Fruit fly (Drosophila melanogaster): ENCODE data around the gene Prps.

Gene Prps

DNA sequence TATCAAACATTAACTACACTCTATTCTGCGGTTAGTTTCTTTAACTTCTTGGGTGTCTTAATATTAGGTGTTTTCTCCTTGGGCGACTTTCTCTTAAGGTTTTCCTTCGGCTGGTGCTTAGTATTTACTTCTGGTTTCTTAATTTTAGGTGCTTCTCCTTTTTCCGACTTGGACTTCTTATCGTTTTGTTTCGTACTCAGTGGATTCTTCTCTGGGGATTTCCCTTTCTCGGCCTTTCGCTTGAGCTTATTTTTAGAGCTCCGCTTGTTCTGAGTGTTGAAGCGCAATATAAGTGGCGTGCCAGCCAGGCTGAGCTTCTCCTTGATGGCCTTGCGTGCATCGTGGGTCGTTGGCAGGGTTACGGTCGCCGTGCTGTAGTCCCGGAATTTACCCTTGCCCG, 21.3 kb upstream of the Prps start:
- TF ChIP-seq pan (optimal IDR thresholded peaks at IDR 0.05), result no peak
- TF ChIP-seq pan (GFP tag; optimal IDR thresholded peaks at IDR 0.05 in 1 of 2, IDR thresholded peaks at IDR 0.05 in 1 of 2), result no peak
- 0 out of 3 replicates have a peak, but pooled peaks have one; percentile 15 for TF ChIP-seq CG7963 (GFP tag; IDR thresholded peaks at IDR 0.05; ENCODE audit: partially characterized antibody)
- no peak for TF ChIP-seq Ptx1 (GFP tag; IDR thresholded peaks at IDR 0.05)

- TF ChIP-seq GATAe (GFP tag; conservative IDR thresholded peaks at IDR 0.05) (no peak), onecut (GFP tag; IDR thresholded peaks at IDR 0.05) (peak; percentile 52)
Observed at dm6 chr3L:9717101-9717500, 20.6 kb upstream of the Prps start.

- peak in 1 of 2 experiments; percentile 40 for TF ChIP-seq Pdp1 (GFP tag; optimal IDR thresholded peaks at IDR 0.05)
- TF ChIP-seq CG11093 (GFP tag; IDR thresholded peaks at IDR 0.05), result no peak
- peak; percentile 62 for TF ChIP-seq gcm (GFP tag; optimal IDR thresholded peaks at IDR 0.05)
Observed at dm6 chr3L:9716595-9716994, 20.1 kb upstream of the Prps start.

dm6 chr3L:9714537-9715144, 18.1 kb upstream of the Prps start:
- TF ChIP-seq Atf-2 (GFP tag; optimal IDR thresholded peaks at IDR 0.05) (no peak), gcm (GFP tag; optimal IDR thresholded peaks at IDR 0.05) (peak; percentile 56), slbo (GFP tag; IDR thresholded peaks at IDR 0.05) (no peak), mam (GFP tag; optimal IDR thresholded peaks at IDR 0.05) (no peak), her (GFP tag; optimal IDR thresholded peaks at IDR 0.05) (no peak), CG18599 (GFP tag; optimal IDR thresholded peaks at IDR 0.05) (peak; percentile 9), ranshi (GFP tag; IDR thresholded peaks at IDR 0.05) (no peak), ssp (GFP tag; IDR thresholded peaks at IDR 0.05) (no peak), gt (GFP tag; IDR thresholded peaks at IDR 0.05) (no peak), Dp (GFP tag; optimal IDR thresholded peaks at IDR 0.05) (no peak), CG34376 (GFP tag; optimal IDR thresholded peaks at IDR 0.05) (peak; percentile 10), nau (GFP tag; optimal IDR thresholded peaks at IDR 0.05) (no peak), Aef1 (GFP tag; IDR thresholded peaks at IDR 0.05) (no peak), CG34422 (GFP tag; IDR thresholded peaks at IDR 0.05) (peak; percentile 67; the same call in 2 of the 3 replicates), Hand (GFP tag; optimal IDR thresholded peaks at IDR 0.05) (no peak), CG14441 (GFP tag; IDR thresholded peaks at IDR 0.05) (0 out of 2 replicates have a peak, but pooled peaks have one; percentile 17), Bdp1 (GFP tag; optimal IDR thresholded peaks at IDR 0.05) (no peak), CG15479 (GFP tag; optimal IDR thresholded peaks at IDR 0.05) (peak; percentile 64), vnd (GFP tag; IDR thresholded peaks at IDR 0.05; ENCODE audit: partially characterized antibody) (no peak), CG10321 (GFP tag; IDR thresholded peaks at IDR 0.05) (no peak), CG17361 (GFP tag; IDR thresholded peaks at IDR 0.05) (no peak), fd96Cb (tag; optimal IDR thresholded peaks at IDR 0.05) (no peak), ken (GFP tag; IDR thresholded peaks at IDR 0.05) (no peak), chn (GFP tag; optimal IDR thresholded peaks at IDR 0.05) (no peak), bowl (GFP tag; IDR thresholded peaks at IDR 0.05) (no peak), schlank (tag; optimal IDR thresholded peaks at IDR 0.05) (no peak), CG34224 (GFP tag; IDR thresholded peaks at IDR 0.05; ENCODE audit: partially characterized antibody) (no peak), CG13775 (GFP tag; optimal IDR thresholded peaks at IDR 0.05) (no peak), chinmo (GFP tag; IDR thresholded peaks at IDR 0.05; ENCODE audit: partially characterized antibody) (peak; percentile 93; the same call in 3 of the 4 replicates), CG14710 (tag; optimal IDR thresholded peaks at IDR 0.05) (no peak), CG13287 (GFP tag; IDR thresholded peaks at IDR 0.05; ENCODE audit: partially characterized antibody) (no peak), cg (GFP tag; optimal IDR thresholded peaks at IDR 0.05) (peak; percentile 100), onecut (GFP tag; IDR thresholded peaks at IDR 0.05) (0 out of 2 replicates have a peak, but pooled peaks have one; percentile 3), nom (GFP tag; optimal IDR thresholded peaks at IDR 0.05) (peak; percentile 14), CG33213 (GFP tag; optimal IDR thresholded peaks at IDR 0.05) (no peak), Fer2 (tag; optimal IDR thresholded peaks at IDR 0.05) (no peak), YL-1 (GFP tag; optimal IDR thresholded peaks at IDR 0.05) (peak; percentile 71)

All from whole organism, embryonic.